Fruit fly (Drosophila melanogaster) S2 (cell line): Measurements from ENCODE around the gene Itgbn.

Experiments
- CG8478 ChIP-seq: fragments of >200 bp; optimal IDR thresholded peaks from 2 replicates; lab custom pipeline; 2018
- CTCF ChIP-seq, 2 experiments: fragments of >200 bp; optimal IDR thresholded peaks; 2 replicates each; lab custom pipeline; 2018

dm6 chr2L:21096448-21096994 lies 43.7 kb downstream of the Itgbn start, which contains the start of gene CG34136:
- TF ChIP-seq CG8478 (no peak), CTCF (optimal IDR thresholded peaks at IDR 0.05; lab: Kevin White, UChicago) (no peak)
